Fruit fly (Drosophila melanogaster) whole organism, adult: ENCODE measurements around the gene CG46525.
A peak's percentile ranks its signal among the peaks of the same experiment; 100 is the strongest.

Source experiments
- CG11617 ChIP-seq: fragments of 200-800 bp; sonication (Bioruptor generic); optimal IDR thresholded peaks from 2 replicates; lab custom pipeline; 2017; ENCODE audit warnings: mild to moderate bottlenecking, missing biosample characterization, missing genetic modification reagents, missing genetic modification characterization
- CG12768 ChIP-seq: fragments of 200-800 bp; sonication (Bioruptor generic); optimal IDR thresholded peaks from 2 replicates; lab custom pipeline; 2017; ENCODE audit warnings: missing biosample characterization, missing genetic modification characterization, mild to moderate bottlenecking, moderate library complexity, missing genetic modification reagents
- CG14711 ChIP-seq: fragments of 200-800 bp; sonication (Bioruptor generic); optimal IDR thresholded peaks from 2 replicates; lab custom pipeline; 2018; ENCODE audit warnings: missing biosample characterization, mild to moderate bottlenecking, missing genetic modification characterization, moderate library complexity
- CG1620 ChIP-seq: fragments of 200-800 bp; sonication (Bioruptor generic); optimal IDR thresholded peaks from 2 replicates; lab custom pipeline; 2016; ENCODE audit warnings: missing biosample characterization, missing genetic modification characterization
- CG33017 ChIP-seq: fragments of 200-800 bp; sonication (Bioruptor generic); optimal IDR thresholded peaks from 2 replicates; lab custom pipeline; 2018; ENCODE audit warnings: missing biosample characterization, mild to moderate bottlenecking, missing genetic modification characterization, moderate library complexity
- CG5204 ChIP-seq: fragments of 200-800 bp; sonication (Bioruptor generic); optimal IDR thresholded peaks from 2 replicates; lab custom pipeline; 2016; ENCODE audit warnings: missing biosample characterization, missing genetic modification characterization
- CG7045 ChIP-seq: fragments of 200-800 bp; sonication (Bioruptor generic); optimal IDR thresholded peaks from 2 replicates; lab custom pipeline; 2017; ENCODE audit warnings: missing biosample characterization, mild to moderate bottlenecking, missing genetic modification characterization
- CG7101 ChIP-seq: fragments of 200-800 bp; sonication (Bioruptor generic); optimal IDR thresholded peaks from 2 replicates; lab custom pipeline; 2018; ENCODE audit warnings: missing biosample characterization, mild to moderate bottlenecking, missing genetic modification characterization, moderate library complexity
- Clk ChIP-seq: fragments of 200-800 bp; sonication (Bioruptor generic); optimal IDR thresholded peaks from 2 replicates; lab custom pipeline; 2017; ENCODE audit warnings: missing biosample characterization, missing genetic modification characterization
- Crg-1 ChIP-seq: fragments of 200-800 bp; sonication (Bioruptor generic); optimal IDR thresholded peaks from 2 replicates; lab custom pipeline; 2016; ENCODE audit warnings: missing biosample characterization, missing genetic modification characterization
- Hr96 ChIP-seq: fragments of 200-800 bp; sonication (Bioruptor generic); optimal IDR thresholded peaks from 2 replicates; lab custom pipeline; 2016; ENCODE audit warnings: missing biosample characterization, missing genetic modification characterization
- Mnt ChIP-seq: fragments of 200-800 bp; sonication (Bioruptor generic); optimal IDR thresholded peaks from 2 replicates; lab custom pipeline; 2016; ENCODE audit warnings: missing biosample characterization, mild to moderate bottlenecking, missing genetic modification characterization
- bab1 ChIP-seq: fragments of 200-800 bp; sonication (Bioruptor generic); optimal IDR thresholded peaks from 3 replicates; lab custom pipeline; 2019; ENCODE audit warnings: missing biosample characterization, mild to moderate bottlenecking, missing genetic modification characterization, moderate library complexity
- cic ChIP-seq: fragments of 200-800 bp; sonication (Bioruptor generic); optimal IDR thresholded peaks from 2 replicates; lab custom pipeline; 2017; ENCODE audit warnings: missing biosample characterization, mild to moderate bottlenecking, missing genetic modification characterization, moderate library complexity
- cnc ChIP-seq, 2 experiments: fragments of >200 bp; optimal IDR thresholded peaks; 2 replicates each; lab custom pipeline; 2017
- kay ChIP-seq: fragments of 200-800 bp; sonication (Bioruptor generic); peaks from one replicate; lab custom pipeline; 2016; ENCODE audit warnings: missing biosample characterization, missing genetic modification characterization, borderline replicate concordance
- ovo ChIP-seq: fragments of 200-800 bp; sonication (Bioruptor generic); optimal IDR thresholded peaks from 2 replicates; lab custom pipeline; 2016; ENCODE audit warnings: missing biosample characterization, missing genetic modification characterization
- pad ChIP-seq: fragments of 200-800 bp; sonication (Bioruptor generic); optimal IDR thresholded peaks from 3 replicates; lab custom pipeline; 2017; ENCODE audit warnings: missing biosample characterization, missing genetic modification characterization, mild to moderate bottlenecking, moderate library complexity, missing genetic modification reagents
- tj ChIP-seq: fragments of 200-800 bp; sonication (Bioruptor generic); optimal IDR thresholded peaks from 3 replicates; lab custom pipeline; 2017; ENCODE audit warnings: missing biosample characterization, mild to moderate bottlenecking, missing genetic modification characterization, moderate library complexity
- toe ChIP-seq: fragments of 200-800 bp; sonication (Bioruptor generic); optimal IDR thresholded peaks from 2 replicates; lab custom pipeline; 2016; ENCODE audit warnings: missing biosample characterization, missing genetic modification characterization

Gene CG46525

DNA sequence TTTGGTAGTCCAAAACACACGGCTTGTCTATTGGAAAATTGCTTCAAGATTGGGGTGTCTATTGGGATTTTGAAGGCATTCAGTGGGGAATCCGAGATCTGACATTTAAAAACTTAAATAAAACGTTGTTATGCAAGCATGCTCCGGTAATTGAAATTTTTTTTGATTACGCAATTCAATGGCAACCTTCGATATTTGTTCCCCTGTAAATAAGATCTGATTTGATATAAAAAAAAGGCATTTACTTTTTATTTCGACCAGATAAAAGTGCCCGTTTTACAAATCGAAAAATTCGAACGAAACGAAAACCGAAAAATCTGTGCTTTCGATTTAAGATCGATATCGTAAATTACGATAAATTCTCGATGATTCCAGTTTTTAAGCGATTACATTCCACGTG lies 3.8 kb downstream of the CG46525 start, which contains the start of the genes CG13733 and qjt:
Gene CG13733, minus strand, starts transcription at position 101 of the 400 bp plus-strand sequence.
Gene qjt, plus strand, starts transcription at position 271 of the 400 bp plus-strand sequence.
- TF ChIP-seq CG14711 (tag; lab: Kevin White, UChicago), result no peak
- TF ChIP-seq Clk, result no peak
- no peak for TF ChIP-seq bab1 (GFP tag; lab: Kevin White, UChicago)
- TF ChIP-seq CG7101 (tag; lab: Kevin White, UChicago), result no peak
- TF ChIP-seq cnc (optimal IDR thresholded peaks at IDR 0.05; lab: Kevin White, UChicago), result no peak
- TF ChIP-seq tj (GFP tag; lab: Kevin White, UChicago), result no peak
- no peak for TF ChIP-seq Crg-1 (GFP tag; lab: Kevin White, UChicago)
- TF ChIP-seq CG5204 (GFP tag; lab: Kevin White, UChicago), result no peak
- no peak for TF ChIP-seq toe (GFP tag; lab: Kevin White, UChicago)
- TF ChIP-seq ovo (GFP tag; lab: Kevin White, UChicago), result no peak
- no peak for TF ChIP-seq CG11617
- no peak for TF ChIP-seq Hr96 (GFP tag; lab: Kevin White, UChicago)
- no peak for TF ChIP-seq CG7045 (GFP tag; lab: Kevin White, UChicago)
- no peak for TF ChIP-seq cic (GFP tag; lab: Kevin White, UChicago)
- no peak for TF ChIP-seq CG33017 (tag; lab: Kevin White, UChicago)
- no peak for TF ChIP-seq kay (GFP tag; lab: Kevin White, UChicago)

- no peak for TF ChIP-seq toe (GFP tag; lab: Kevin White, UChicago)
- no peak for TF ChIP-seq bab1 (GFP tag; lab: Kevin White, UChicago)
- TF ChIP-seq cnc (optimal IDR thresholded peaks at IDR 0.05; lab: Kevin White, UChicago), result no peak
- no peak for TF ChIP-seq CG7045 (GFP tag; lab: Kevin White, UChicago)
- TF ChIP-seq tj (GFP tag; lab: Kevin White, UChicago), result no peak
- no peak for TF ChIP-seq CG1620 (GFP tag; lab: Kevin White, UChicago)
- TF ChIP-seq CG33017 (tag; lab: Kevin White, UChicago), result peak; percentile 18
- no peak for TF ChIP-seq CG12768
- no peak for TF ChIP-seq cic (GFP tag; lab: Kevin White, UChicago)
- peak; percentile 64 for TF ChIP-seq CG7101 (tag; lab: Kevin White, UChicago)
- peak; percentile 55 for TF ChIP-seq Crg-1 (GFP tag; lab: Kevin White, UChicago)
- TF ChIP-seq ovo (GFP tag; lab: Kevin White, UChicago), result peak; percentile 23
- TF ChIP-seq Clk, result no peak
- peak; percentile 43 for TF ChIP-seq pad (GFP tag; lab: Kevin White, UChicago)
- TF ChIP-seq CG14711 (tag; lab: Kevin White, UChicago), result peak; percentile 2
- TF ChIP-seq CG5204 (GFP tag; lab: Kevin White, UChicago), result no peak
- peak; percentile 35 for TF ChIP-seq CG11617
- peak; percentile 88 for TF ChIP-seq kay (GFP tag; lab: Kevin White, UChicago)
- no peak for TF ChIP-seq Mnt (GFP tag; lab: Kevin White, UChicago)
- peak; percentile 36 for TF ChIP-seq Hr96 (GFP tag; lab: Kevin White, UChicago)
Measured at dm6 chr3L:17485280-17485792, 10.3 kb downstream of the CG46525 start.

DNA sequence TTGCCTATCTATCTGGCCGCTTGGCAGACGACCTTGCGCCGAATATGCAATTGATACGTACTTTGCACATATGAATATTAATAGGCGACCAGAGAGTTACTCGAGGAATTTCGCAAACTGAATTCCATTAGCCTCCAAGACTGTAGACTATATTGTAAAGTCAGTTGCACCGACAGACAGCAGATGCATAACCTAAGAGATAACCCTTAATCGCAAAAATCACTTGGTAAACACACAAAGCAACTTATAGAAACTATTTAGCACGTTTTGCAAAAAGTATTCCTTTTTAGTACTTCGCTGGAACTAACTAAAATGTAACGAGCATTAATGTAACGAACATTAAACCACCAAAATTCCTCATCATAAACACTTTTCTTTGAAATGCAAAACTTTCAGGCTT lies 11.1 kb downstream of the CG46525 start, which contains the start of gene CG6333:
Gene CG6333, minus strand, starts transcription at position 101 of the 400 bp plus-strand sequence.
- TF ChIP-seq kay (GFP tag; lab: Kevin White, UChicago) (peak; percentile 49), tj (GFP tag; lab: Kevin White, UChicago) (no peak)

DNA sequence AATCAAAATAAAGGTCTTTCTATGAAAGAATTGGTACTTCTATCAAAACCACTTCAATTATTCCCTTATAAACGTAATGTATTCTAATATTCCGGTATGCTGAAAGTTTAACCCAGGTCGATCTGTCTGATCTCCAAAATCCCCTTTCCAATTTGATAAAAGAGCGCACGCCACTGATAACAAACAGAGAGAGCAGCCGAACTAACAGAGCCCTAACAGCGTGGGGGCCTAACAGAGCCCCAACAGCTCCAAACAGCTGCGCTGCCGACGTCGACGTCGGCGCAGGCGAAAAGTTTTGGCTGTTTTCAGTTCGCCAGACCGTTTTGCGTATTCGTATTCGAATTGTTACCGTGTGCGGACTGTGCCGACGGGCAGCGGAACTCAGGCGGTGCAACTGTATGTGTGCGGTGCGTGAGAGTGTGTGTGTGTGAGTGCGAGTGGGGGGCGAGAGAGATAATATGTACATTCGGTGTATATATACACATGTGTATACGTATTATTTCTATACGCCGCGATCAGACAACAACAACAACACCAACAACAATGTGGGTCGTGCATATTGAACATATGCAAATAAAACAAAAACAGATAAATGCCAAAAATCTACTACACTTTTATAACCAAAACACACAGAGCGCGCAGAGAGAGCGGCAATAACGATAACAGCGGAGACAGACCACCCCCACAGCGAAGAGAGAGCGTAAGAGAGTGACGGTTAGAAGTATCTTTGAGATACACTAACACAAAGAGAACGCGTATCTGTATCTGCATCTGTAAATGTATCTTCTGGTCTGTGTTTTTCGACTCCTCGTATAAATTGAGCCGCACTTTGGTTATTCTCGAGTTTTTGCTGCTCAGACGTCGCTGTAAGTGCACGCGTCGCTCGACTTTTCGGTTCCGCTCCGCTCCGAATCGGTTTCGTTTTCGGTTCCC lies 12.0 kb downstream of the CG46525 start, which contains the start of gene Oatp74D:
Gene Oatp74D, plus strand, starts transcription at position 325 of the 933 bp plus-strand sequence.
- TF ChIP-seq CG12768 (peak; percentile 26), CG33017 (tag; lab: Kevin White, UChicago) (peak; percentile 38), bab1 (GFP tag; lab: Kevin White, UChicago) (peak; percentile 48), Crg-1 (GFP tag; lab: Kevin White, UChicago) (no peak), Clk (no peak), Mnt (GFP tag; lab: Kevin White, UChicago) (peak; percentile 45), CG7101 (tag; lab: Kevin White, UChicago) (peak; percentile 58), ovo (GFP tag; lab: Kevin White, UChicago) (no peak), kay (GFP tag; lab: Kevin White, UChicago) (no peak), cic (GFP tag; lab: Kevin White, UChicago) (peak; percentile 65), pad (GFP tag; lab: Kevin White, UChicago) (no peak), cnc (optimal IDR thresholded peaks at IDR 0.05; lab: Kevin White, UChicago) (no peak), CG11617 (no peak), CG7045 (GFP tag; lab: Kevin White, UChicago) (no peak), Hr96 (GFP tag; lab: Kevin White, UChicago) (peak; percentile 4), CG14711 (tag; lab: Kevin White, UChicago) (peak; percentile 40), CG1620 (GFP tag; lab: Kevin White, UChicago) (no peak), CG5204 (GFP tag; lab: Kevin White, UChicago) (peak; percentile 33), toe (GFP tag; lab: Kevin White, UChicago) (no peak), tj (GFP tag; lab: Kevin White, UChicago) (peak; percentile 11)
